Fruit fly (Drosophila melanogaster) whole organism, embryonic: ENCODE data around the gene CG6972.

Experiments
- Asciz ChIP-seq: fragments of 200-800 bp; sonication (Bioruptor generic); optimal IDR thresholded peaks from 2 replicates; lab custom pipeline; 2017; ENCODE audit warnings: missing biosample characterization, mild to moderate bottlenecking, missing genetic modification characterization, missing genetic modification reagents
- CG10654 ChIP-seq: fragments of 200-800 bp; sonication (Bioruptor generic); optimal IDR thresholded peaks from 2 replicates; lab custom pipeline; 2016; ENCODE audit warnings: missing biosample characterization, missing genetic modification characterization
- CG11085 ChIP-seq: fragments of 200-800 bp; sonication (Bioruptor generic); IDR thresholded peaks from 2 replicates; pipeline ENCODE4 v1.3.6; 2022; ENCODE audit warnings: missing biosample characterization, missing genetic modification characterization
- CG11560 ChIP-seq: fragments of 200-800 bp; sonication (Bioruptor generic); IDR thresholded peaks from 3 replicates; pipeline ENCODE4 v1.3.6; 2022; ENCODE audit warnings: missing biosample characterization, missing genetic modification characterization
- CG1233 ChIP-seq: fragments of 200-800 bp; sonication (Bioruptor generic); optimal IDR thresholded peaks from 4 replicates; lab custom pipeline; 2018; ENCODE audit warnings: missing biosample characterization, mild to moderate bottlenecking, missing genetic modification characterization
- CG12942 ChIP-seq: fragments of 200-800 bp; sonication (Bioruptor generic); optimal IDR thresholded peaks from 3 replicates; lab custom pipeline; 2016; ENCODE audit warnings: missing biosample characterization, missing genetic modification characterization
- CG16863 ChIP-seq: fragments of 200-800 bp; sonication (Bioruptor generic); optimal IDR thresholded peaks from 3 replicates; lab custom pipeline; 2016; ENCODE audit warnings: missing biosample characterization, missing genetic modification characterization
- CG1832 ChIP-seq: fragments of 200-800 bp; sonication (Bioruptor generic); optimal IDR thresholded peaks from 2 replicates; lab custom pipeline; 2017; ENCODE audit warnings: missing biosample characterization, mild to moderate bottlenecking, missing genetic modification characterization, inconsistent platforms
- CG2116 ChIP-seq: fragments of 200-800 bp; sonication (Bioruptor generic); optimal IDR thresholded peaks from 3 replicates; lab custom pipeline; 2018; ENCODE audit warnings: missing biosample characterization, mild to moderate bottlenecking, missing genetic modification characterization
- CG30020 ChIP-seq: fragments of 200-800 bp; optimal IDR thresholded peaks from 2 replicates; lab custom pipeline; 2019; ENCODE audit warnings: missing biosample characterization, mild to moderate bottlenecking, missing genetic modification characterization, moderate library complexity
- CG30431 ChIP-seq: fragments of 200-800 bp; sonication (Bioruptor generic); optimal IDR thresholded peaks from 2 replicates; lab custom pipeline; 2017; ENCODE audit warnings: missing biosample characterization, missing genetic modification characterization
- CG3163 ChIP-seq: fragments of 200-800 bp; sonication (Bioruptor generic); optimal IDR thresholded peaks from 3 replicates; lab custom pipeline; 2016; ENCODE audit warnings: missing biosample characterization, missing genetic modification characterization
- CG32532 ChIP-seq: fragments of 200-800 bp; sonication (Bioruptor generic); IDR thresholded peaks from 2 replicates; pipeline ENCODE4 v1.3.6; 2022; ENCODE audit warnings: missing biosample characterization, missing genetic modification characterization
- CG32772 ChIP-seq: fragments of 200-800 bp; sonication (Bioruptor generic); IDR thresholded peaks from 2 replicates; pipeline ENCODE4 v1.3.6; 2022; ENCODE audit warnings: missing biosample characterization, missing genetic modification characterization
- CG3995 ChIP-seq: fragments of 200-800 bp; sonication (Bioruptor generic); optimal IDR thresholded peaks from 3 replicates; lab custom pipeline; 2016; ENCODE audit warnings: missing biosample characterization, missing genetic modification characterization
- CG6765 ChIP-seq: fragments of 200-800 bp; sonication (Bioruptor generic); optimal IDR thresholded peaks from 3 replicates; lab custom pipeline; 2017; ENCODE audit warnings: missing biosample characterization, mild to moderate bottlenecking, missing genetic modification characterization
- CG8290 ChIP-seq, 3 experiments: fragments of 200-800 bp; sonication (Bioruptor generic); optimal IDR thresholded peaks; 2 replicates each; lab custom pipeline; 2016 to 2019; ENCODE audit warnings: missing biosample characterization in 3 of 3, missing genetic modification characterization in 3 of 3, mild to moderate bottlenecking in 2 of 3, moderate library complexity in 1 of 3
- CHES-1-like ChIP-seq: fragments of 200-800 bp; sonication (Bioruptor generic); optimal IDR thresholded peaks from 2 replicates; lab custom pipeline; 2016; ENCODE audit warnings: missing biosample characterization, missing genetic modification characterization
- D19B ChIP-seq: fragments of 200-800 bp; sonication (Bioruptor generic); optimal IDR thresholded peaks from 2 replicates; lab custom pipeline; 2017; ENCODE audit warnings: missing biosample characterization, mild to moderate bottlenecking, missing genetic modification characterization
- Dp ChIP-seq: fragments of 200-800 bp; sonication (Bioruptor generic); optimal IDR thresholded peaks from 2 replicates; lab custom pipeline; 2018; ENCODE audit warnings: missing biosample characterization, mild to moderate bottlenecking, missing genetic modification characterization, moderate library complexity
- Ets65A ChIP-seq: fragments of 200-800 bp; sonication (Bioruptor generic); peaks from one replicate; lab custom pipeline; 2016; ENCODE audit warnings: missing biosample characterization, missing genetic modification characterization
- H15 ChIP-seq: fragments of 200-800 bp; sonication (Bioruptor generic); IDR thresholded peaks from 3 replicates; pipeline ENCODE4 v1.3.6; 2022; ENCODE audit warnings: missing biosample characterization, missing genetic modification characterization
- Lhr ChIP-seq: fragments of 200-800 bp; sonication (Bioruptor generic); optimal IDR thresholded peaks from 3 replicates; lab custom pipeline; 2017; ENCODE audit warnings: mild to moderate bottlenecking, missing biosample characterization, missing genetic modification reagents, missing genetic modification characterization
- Max ChIP-seq: fragments of 200-800 bp; sonication (Bioruptor generic); optimal IDR thresholded peaks from 2 replicates; lab custom pipeline; 2016; ENCODE audit warnings: missing biosample characterization, mild to moderate bottlenecking, missing genetic modification characterization
- Mes4 ChIP-seq: fragments of 200-800 bp; sonication (Bioruptor generic); optimal IDR thresholded peaks from 2 replicates; lab custom pipeline; 2016; ENCODE audit warnings: missing biosample characterization, missing genetic modification characterization
- Mrtf ChIP-seq: fragments of 200-800 bp; sonication (Bioruptor generic); IDR thresholded peaks from 3 replicates; pipeline ENCODE4 v1.3.6; 2022; ENCODE audit warnings: missing biosample characterization, missing genetic modification characterization
- Nf-YA ChIP-seq: fragments of 200-800 bp; sonication (Bioruptor generic); IDR thresholded peaks from 2 replicates; pipeline ENCODE4 v1.3.6; 2022; ENCODE audit warnings: missing biosample characterization, missing genetic modification characterization
- Ravus ChIP-seq: fragments of 200-800 bp; sonication (Bioruptor generic); IDR thresholded peaks from 2 replicates; pipeline ENCODE4 v1.3.6; 2022; ENCODE audit warnings: missing biosample characterization, missing genetic modification characterization
- Rx ChIP-seq: fragments of 200-800 bp; sonication (Bioruptor generic); IDR thresholded peaks from 2 replicates; pipeline ENCODE4 v1.3.6; 2022; ENCODE audit warnings: missing biosample characterization, missing genetic modification characterization
- Tbp ChIP-seq: fragments of >200 bp; optimal IDR thresholded peaks from 2 replicates; lab custom pipeline; 2018; ENCODE audit warnings: missing biosample characterization, missing genetic modification characterization
- ac ChIP-seq: fragments of 200-800 bp; sonication (Bioruptor generic); optimal IDR thresholded peaks from 3 replicates; lab custom pipeline; 2017; ENCODE audit warnings: missing biosample characterization, mild to moderate bottlenecking, missing genetic modification characterization
- ap ChIP-seq: fragments of 200-800 bp; sonication (Bioruptor generic); IDR thresholded peaks from 2 replicates; pipeline ENCODE4 v1.3.6; 2022; ENCODE audit warnings: missing biosample characterization, missing genetic modification characterization
- bsh ChIP-seq, 2 experiments: fragments of 200-800 bp; sonication (Bioruptor generic); optimal IDR thresholded peaks; 2 replicates each; lab custom pipeline; 2017 to 2018; ENCODE audit warnings: mild to moderate bottlenecking in 2 of 2, missing biosample characterization in 2 of 2, missing genetic modification characterization in 2 of 2, moderate library complexity in 1 of 2
- da ChIP-seq: fragments of 200-800 bp; sonication (Bioruptor generic); optimal IDR thresholded peaks from 2 replicates; lab custom pipeline; 2016; ENCODE audit warnings: missing biosample characterization, missing genetic modification characterization
- ewg ChIP-seq: fragments of 200-800 bp; sonication (Bioruptor generic); optimal IDR thresholded peaks from 3 replicates; lab custom pipeline; 2017; ENCODE audit warnings: mild to moderate bottlenecking, missing biosample characterization, missing genetic modification reagents, missing genetic modification characterization
- fu2 ChIP-seq: fragments of 200-800 bp; sonication (Bioruptor generic); optimal IDR thresholded peaks from 2 replicates; lab custom pipeline; 2016; ENCODE audit warnings: missing biosample characterization, missing genetic modification characterization
- inv ChIP-seq: fragments of 200-800 bp; sonication (Bioruptor generic); IDR thresholded peaks from 2 replicates; pipeline ENCODE4 v1.3.6; 2022; ENCODE audit warnings: missing biosample characterization, missing genetic modification characterization; ENCODE audit not compliant: partially characterized antibody
- lilli ChIP-seq: fragments of 200-800 bp; sonication (Bioruptor generic); optimal IDR thresholded peaks from 3 replicates; lab custom pipeline; 2016; ENCODE audit warnings: missing biosample characterization, missing genetic modification characterization
- luna ChIP-seq: fragments of 200-800 bp; sonication (Bioruptor generic); optimal IDR thresholded peaks from 2 replicates; lab custom pipeline; 2016; ENCODE audit warnings: missing biosample characterization, missing genetic modification characterization
- mirr ChIP-seq: fragments of 200-800 bp; sonication (Bioruptor generic); optimal IDR thresholded peaks from 3 replicates; lab custom pipeline; 2018; ENCODE audit warnings: missing biosample characterization, mild to moderate bottlenecking, missing genetic modification characterization
- pan ChIP-seq, 4 experiments: fragments of >200 bp in 3 of 4; fragments of 200-800 bp in 1 of 4; sonication (Bioruptor generic) in 1 of 4; optimal IDR thresholded peaks in 3 of 4; IDR thresholded peaks in 1 of 4; 2 replicates each; pipeline versions ENCODE4 v1.3.6 to Lab custom; 2017 to 2022; ENCODE audit warnings: missing biosample characterization in 2 of 4, missing genetic modification characterization in 2 of 4, mixed read lengths in 1 of 4
- psq ChIP-seq: fragments of 200-800 bp; sonication (Bioruptor generic); optimal IDR thresholded peaks from 2 replicates; lab custom pipeline; 2017; ENCODE audit warnings: missing biosample characterization, missing genetic modification characterization
- pum ChIP-seq: fragments of 200-800 bp; sonication (Bioruptor generic); optimal IDR thresholded peaks from 2 replicates; lab custom pipeline; 2016; ENCODE audit warnings: missing biosample characterization, missing genetic modification characterization
- sens ChIP-seq: fragments of 200-800 bp; sonication (Bioruptor generic); peaks from one replicate; lab custom pipeline; 2016; ENCODE audit warnings: missing biosample characterization, missing genetic modification characterization
- sens-2 ChIP-seq: fragments of 200-800 bp; sonication (Bioruptor generic); IDR thresholded peaks from 2 replicates; pipeline ENCODE4 v1.3.6; 2022; ENCODE audit warnings: missing biosample characterization, missing genetic modification characterization
- sima ChIP-seq: fragments of 200-800 bp; sonication (Bioruptor generic); optimal IDR thresholded peaks from 2 replicates; lab custom pipeline; 2016; ENCODE audit warnings: missing biosample characterization, missing genetic modification characterization
- stwl ChIP-seq: fragments of 200-800 bp; sonication (Bioruptor generic); optimal IDR thresholded peaks from 3 replicates; lab custom pipeline; 2018; ENCODE audit warnings: missing biosample characterization, mild to moderate bottlenecking, missing genetic modification characterization, moderate library complexity
- toy ChIP-seq: fragments of 200-800 bp; sonication (Bioruptor generic); IDR thresholded peaks from 2 replicates; pipeline ENCODE4 v1.3.6; 2022; ENCODE audit warnings: missing biosample characterization, missing genetic modification characterization
- unc-4 ChIP-seq: fragments of 200-800 bp; sonication (Bioruptor generic); IDR thresholded peaks from 2 replicates; pipeline ENCODE4 v1.3.6; 2022; ENCODE audit warnings: missing biosample characterization, missing genetic modification characterization; ENCODE audit not compliant: partially characterized antibody
- vvl ChIP-seq: fragments of 200-800 bp; sonication (Bioruptor generic); IDR thresholded peaks from 2 replicates; pipeline ENCODE4 v1.3.6; 2022; ENCODE audit warnings: missing biosample characterization, missing genetic modification characterization
- wdn ChIP-seq: fragments of 200-800 bp; sonication (Bioruptor generic); IDR thresholded peaks from 2 replicates; pipeline ENCODE4 v1.3.6; 2022; ENCODE audit warnings: missing biosample characterization, missing genetic modification characterization

The CG6972 gene

dm6 chr3R:22747423-22748090 is 45.8 kb downstream of the CG6972 start, which contains the start of gene CG17141 (continued):
- TF ChIP-seq inv (GFP tag; lab: Robert Waterston, UW) (no peak), stwl (tag; lab: Kevin White, UChicago) (peak; percentile 26), D19B (GFP tag; lab: Kevin White, UChicago) (no peak), CG11085 (GFP tag; lab: Robert Waterston, UW) (no peak), CG11560 (no peak), CG10654 (GFP tag; lab: Kevin White, UChicago) (no peak), sens (GFP tag; lab: Kevin White, UChicago) (peak; percentile 74), psq (GFP tag; lab: Kevin White, UChicago) (no peak), sima (GFP tag; lab: Kevin White, UChicago) (no peak), Tbp (GFP tag; lab: Kevin White, UChicago) (no peak), lilli (GFP tag; lab: Kevin White, UChicago) (no peak), CG1233 (GFP tag; lab: Kevin White, UChicago) (no peak), CG3163 (GFP tag; lab: Kevin White, UChicago) (no peak), CG2116 (peak; percentile 32), ewg (GFP tag; lab: Kevin White, UChicago) (no peak), vvl (peak; percentile 83), ac (GFP tag; lab: Kevin White, UChicago) (no peak), CG30020 (tag; lab: Kevin White, UChicago) (no peak), wdn (GFP tag; lab: Robert Waterston, UW) (no peak), CG32532 (GFP tag; lab: Robert Waterston, UW) (no peak), ap (GFP tag; lab: Robert Waterston, UW) (no peak), CG30431 (GFP tag; lab: Kevin White, UChicago) (no peak), CG6765 (GFP tag; lab: Kevin White, UChicago) (no peak), pan (optimal IDR thresholded peaks at IDR 0.05; lab: Kevin White, UChicago) (no peak), pan (GFP tag; optimal IDR thresholded peaks at IDR 0.05 in 1 of 2, IDR thresholded peaks at IDR 0.05 in 1 of 2) (no peak), bsh (GFP tag; optimal IDR thresholded peaks at IDR 0.05; lab: Kevin White, UChicago) (no peak), fu2 (GFP tag; lab: Kevin White, UChicago) (no peak), Asciz (no peak), toy (GFP tag; lab: Robert Waterston, UW) (no peak), luna (no peak), sens-2 (no peak), Rx (GFP tag; lab: Robert Waterston, UW) (no peak), CHES-1-like (GFP tag; lab: Kevin White, UChicago) (no peak), CG8290 (GFP tag; optimal IDR thresholded peaks at IDR 0.05; lab: Kevin White, UChicago) (no peak), CG8290 (tag; optimal IDR thresholded peaks at IDR 0.05; lab: Kevin White, UChicago) (no peak), Dp (GFP tag; lab: Kevin White, UChicago) (peak; percentile 97), Mrtf (no peak), Ets65A (GFP tag; lab: Kevin White, UChicago) (peak; percentile 69), unc-4 (GFP tag; lab: Robert Waterston, UW) (peak; percentile 47), mirr (no peak), Max (GFP tag; lab: Kevin White, UChicago) (no peak), H15 (GFP tag; lab: Robert Waterston, UW) (no peak), Lhr (GFP tag; lab: Kevin White, UChicago) (no peak), CG1832 (GFP tag; lab: Kevin White, UChicago) (no peak), Ravus (no peak), CG3995 (peak; percentile 77), da (GFP tag; lab: Kevin White, UChicago) (no peak), CG12942 (GFP tag; lab: Kevin White, UChicago) (no peak), CG32772 (GFP tag; lab: Robert Waterston, UW) (no peak), Mes4 (GFP tag; lab: Kevin White, UChicago) (no peak), Nf-YA (no peak), CG16863 (no peak), pum (GFP tag; lab: Kevin White, UChicago) (no peak)
